Worm (Caenorhabditis elegans) whole organism, L4/young adult: Measurements from ENCODE around the gene srz-62.

ENCODE experiments used
- dao-5 ChIP-seq: sonication (generic microtip); optimal IDR thresholded peaks from 2 replicates; lab custom pipeline; 2016; ENCODE audit warnings: missing genotype, missing genetic modification characterization, moderate library complexity, missing compliant biosample characterization
- him-1 ChIP-seq: sonication (generic microtip); optimal IDR thresholded peaks from 2 replicates; lab custom pipeline; 2016; ENCODE audit warnings: missing genotype, missing genetic modification reagents, missing genetic modification characterization, missing compliant biosample characterization

ce11 chrIV:3869875-3870274, 30.4 kb upstream of the srz-62 start:
- TF ChIP-seq dao-5 (tag; lab: Kevin White, UChicago) (no peak), him-1 (tag; lab: Kevin White, UChicago) (no peak)
